Worm (Caenorhabditis elegans): ENCODE results near the gene acdh-13.

ce11 chrIV:8489915-8490314 lies 8.7 kb downstream of the acdh-13 start, which contains the start of gene srlf-2:
- TF ChIP-seq snpc-4 (tag; optimal IDR thresholded peaks at IDR 0.05) = no peak
- TF ChIP-seq fkh-4 (tag; optimal IDR thresholded peaks at IDR 0.05; ENCODE audit: borderline replicate concordance) = no peak
- no peak for TF ChIP-seq blmp-1 (tag; optimal IDR thresholded peaks at IDR 0.05)
- TF ChIP-seq nhr-12 (tag; optimal IDR thresholded peaks at IDR 0.05) = no peak
- no peak for TF ChIP-seq pag-3 (tag; optimal IDR thresholded peaks at IDR 0.05; ENCODE audit: borderline replicate concordance, insufficient read depth)
- TF ChIP-seq lin-13 (GFP tag; optimal IDR thresholded peaks at IDR 0.05) = no peak
- TF ChIP-seq aha-1 (tag; optimal IDR thresholded peaks at IDR 0.05) = no peak
- no peak for TF ChIP-seq fos-1 (tag; optimal IDR thresholded peaks at IDR 0.05)
- no peak for TF ChIP-seq sox-4 (tag; optimal IDR thresholded peaks at IDR 0.05)
- no peak for TF ChIP-seq unc-62 (GFP tag; optimal IDR thresholded peaks at IDR 0.05)
- TF ChIP-seq elt-3 (tag; optimal IDR thresholded peaks at IDR 0.05) = no peak
- no peak for TF ChIP-seq nhr-90 (tag; optimal IDR thresholded peaks at IDR 0.05; ENCODE audit: poor library complexity)
- TF ChIP-seq mep-1 (tag; optimal IDR thresholded peaks at IDR 0.05) = no peak
- TF ChIP-seq efl-1 (optimal IDR thresholded peaks at IDR 0.05) = no peak
- no peak for TF ChIP-seq efl-1 (GFP tag; optimal IDR thresholded peaks at IDR 0.05 in 1 of 2)

Data from whole organism, L1 larva.